Fruit fly (Drosophila melanogaster) Kc167 (cell line): ENCODE data around the gene CG45075.

Source experiments
- Myc ChIP-seq: fragments of >200 bp; optimal IDR thresholded peaks from 2 replicates; lab custom pipeline; 2017; ENCODE audit warnings: missing external identifiers
- Sin3A ChIP-seq: fragments of >200 bp; optimal IDR thresholded peaks from 2 replicates; lab custom pipeline; 2018; ENCODE audit warnings: missing external identifiers
- h ChIP-seq: fragments of >200 bp; optimal IDR thresholded peaks from 3 replicates; lab custom pipeline; 2018; ENCODE audit warnings: missing external identifiers
- insv ChIP-seq: fragments of >200 bp; optimal IDR thresholded peaks from 3 replicates; lab custom pipeline; 2018; ENCODE audit warnings: missing external identifiers
- psq ChIP-seq: fragments of >200 bp; optimal IDR thresholded peaks from 2 replicates; lab custom pipeline; 2017; ENCODE audit warnings: missing external identifiers
- ttk ChIP-seq: sonication (Bioruptor generic); optimal IDR thresholded peaks from 2 replicates; lab custom pipeline; 2017; ENCODE audit warnings: missing external identifiers

Gene CG45075

DNA sequence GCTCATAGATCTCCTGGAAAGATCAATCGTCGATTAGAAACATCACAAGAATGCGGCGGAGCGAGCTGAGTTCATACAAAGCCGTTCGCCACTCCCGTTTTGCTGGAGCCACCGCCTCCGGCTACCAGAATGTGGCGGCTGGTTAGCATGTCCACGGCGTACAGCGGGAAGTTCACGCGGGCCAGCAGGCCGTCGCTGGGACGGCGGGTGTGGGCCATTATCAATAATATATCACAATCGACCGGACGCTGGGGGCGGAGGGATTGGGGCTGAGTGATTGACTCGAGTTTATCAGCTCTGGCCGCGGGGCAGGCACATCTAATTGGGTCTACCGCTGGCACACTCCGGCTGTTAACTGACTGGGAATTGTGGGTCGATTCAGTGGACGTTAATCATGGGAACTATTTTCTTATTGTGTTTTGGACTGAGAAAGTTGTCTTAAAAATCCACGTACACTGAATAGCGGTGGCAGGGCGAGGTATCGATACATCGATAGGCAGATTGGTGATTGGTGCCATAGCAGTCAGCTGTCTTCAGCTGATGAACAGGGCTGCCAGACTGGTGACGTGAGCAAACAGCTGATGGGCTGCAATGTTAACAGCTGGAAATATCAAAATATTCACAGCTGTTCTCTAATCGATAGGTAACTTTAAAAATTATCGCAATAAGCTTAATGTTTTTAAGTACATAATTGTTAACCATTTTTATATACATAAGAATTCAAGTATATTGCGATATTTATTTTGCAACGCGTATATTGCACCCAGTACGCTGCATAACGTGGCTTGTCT, 7.5 kb downstream of the CG45075 start, which contains the start of gene CG9175:
CG9175 (minus strand) TSS at position 488 of the 791 bp plus-strand sequence.
- TF ChIP-seq h (lab: Kevin White, UChicago): no peak
- no peak for TF ChIP-seq Myc (lab: Kevin White, UChicago)
- TF ChIP-seq psq (lab: Kevin White, UChicago): no peak
- TF ChIP-seq insv (lab: Kevin White, UChicago): no peak

DNA sequence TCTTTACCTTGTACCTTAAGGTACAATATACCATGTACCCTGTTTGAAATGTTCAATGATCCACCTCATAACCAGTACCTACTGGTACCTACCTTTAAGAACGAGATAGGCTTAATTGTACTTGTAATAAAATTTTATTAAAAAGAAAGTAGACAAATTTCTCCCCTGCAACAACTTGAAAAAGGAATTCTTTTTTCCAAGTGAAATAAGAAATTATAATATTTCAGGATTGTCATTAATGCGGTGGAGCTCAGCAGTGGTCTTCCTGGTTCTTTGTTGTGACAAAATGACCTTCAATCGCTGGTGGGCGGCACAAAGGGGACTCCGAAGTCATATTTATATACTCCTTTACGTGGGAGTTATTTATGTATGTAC, 8.0 kb downstream of the CG45075 start:
- TF ChIP-seq Myc (lab: Kevin White, UChicago) (no peak), h (lab: Kevin White, UChicago) (no peak), ttk (lab: Kevin White, UChicago) (no peak), Sin3A (lab: Kevin White, UChicago) (no peak), insv (lab: Kevin White, UChicago) (no peak), psq (lab: Kevin White, UChicago) (no peak)

- TF ChIP-seq insv (lab: Kevin White, UChicago) (no peak), Sin3A (lab: Kevin White, UChicago) (no peak), Myc (lab: Kevin White, UChicago) (no peak), psq (lab: Kevin White, UChicago) (no peak), ttk (lab: Kevin White, UChicago) (no peak), h (lab: Kevin White, UChicago) (no peak)
Measured at dm6 chr2L:6100202-6100689, 9.0 kb downstream of the CG45075 start, which contains the start of gene stai. TSS of gene stai (plus strand) at chr2L:6100377.

DNA sequence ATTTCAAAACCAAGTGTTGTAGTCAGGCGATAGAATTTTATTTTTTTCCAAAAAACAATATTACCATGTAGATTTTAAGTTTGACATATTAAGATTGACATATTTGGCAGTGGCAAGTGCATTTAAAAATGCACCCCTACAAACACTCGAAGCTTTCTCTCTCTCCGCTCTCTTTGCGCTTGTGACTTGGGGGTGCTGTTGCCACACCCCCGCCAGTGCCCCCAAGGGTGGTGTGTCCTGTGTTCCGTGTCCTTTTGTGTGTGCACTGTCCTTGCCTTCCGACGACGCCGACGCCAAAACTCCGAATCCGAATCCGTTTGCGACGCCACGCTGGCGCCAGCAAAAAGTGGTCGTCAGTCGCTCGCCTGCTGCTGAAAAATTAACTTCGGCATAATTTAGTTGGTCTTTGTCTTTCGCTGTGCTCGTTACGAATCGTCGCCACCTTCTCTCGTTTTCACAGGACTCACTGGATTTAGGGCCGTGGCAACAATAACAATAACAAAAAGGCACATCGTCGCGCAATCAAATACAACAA, 18.2 kb downstream of the CG45075 start:
- TF ChIP-seq insv (lab: Kevin White, UChicago): no peak
- no peak for TF ChIP-seq ttk (lab: Kevin White, UChicago)
- TF ChIP-seq Myc (lab: Kevin White, UChicago): no peak
- TF ChIP-seq psq (lab: Kevin White, UChicago): no peak
- TF ChIP-seq h (lab: Kevin White, UChicago): no peak
- no peak for TF ChIP-seq Sin3A (lab: Kevin White, UChicago)

DNA sequence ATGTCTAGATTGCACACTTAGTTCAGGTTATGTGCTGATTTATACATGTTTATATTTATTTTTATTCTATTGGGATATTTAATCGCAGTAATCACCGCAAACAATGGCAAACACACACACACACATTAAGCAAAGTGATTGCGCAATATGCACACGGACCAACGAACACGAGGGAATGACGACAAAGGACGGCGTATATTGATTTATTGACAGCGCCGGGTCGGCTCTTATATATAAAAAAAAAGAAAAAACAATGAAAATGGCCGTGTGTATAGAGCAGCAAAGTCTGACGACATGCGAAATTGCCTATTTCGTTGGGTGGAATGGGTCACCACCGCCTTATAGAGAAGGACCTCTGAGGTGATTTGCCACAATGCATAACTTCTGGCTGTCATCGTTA, 19.6 kb downstream of the CG45075 start:
- no peak for TF ChIP-seq h (lab: Kevin White, UChicago)
- TF ChIP-seq psq (lab: Kevin White, UChicago): no peak
- TF ChIP-seq Myc (lab: Kevin White, UChicago): no peak
- TF ChIP-seq ttk (lab: Kevin White, UChicago): no peak
- TF ChIP-seq insv (lab: Kevin White, UChicago): no peak
- TF ChIP-seq Sin3A (lab: Kevin White, UChicago): no peak

DNA sequence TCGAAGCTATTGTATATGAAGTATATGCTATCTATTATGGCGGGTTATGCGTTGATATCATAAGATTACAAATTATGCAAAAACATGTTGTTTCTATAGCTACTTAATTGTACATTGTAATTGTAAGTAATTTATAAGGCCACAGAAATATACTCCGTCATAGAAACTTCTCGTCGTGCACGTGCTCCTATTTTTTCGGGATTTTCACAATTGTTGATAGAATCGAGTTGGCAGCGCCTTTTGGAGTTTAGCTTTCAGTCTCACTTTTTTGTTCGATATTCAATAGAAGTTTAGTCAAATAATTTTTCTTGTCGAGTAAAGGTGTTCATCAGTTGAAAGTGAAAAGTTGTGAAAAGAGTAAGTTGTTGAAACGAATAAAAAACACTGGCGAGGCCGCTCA, 27.0 kb downstream of the CG45075 start, which contains the start of gene CG31642:
CG31642 (plus strand) TSS at position 301 of the 400 bp plus-strand sequence.
- TF ChIP-seq insv (lab: Kevin White, UChicago): no peak
- TF ChIP-seq psq (lab: Kevin White, UChicago): no peak
- no peak for TF ChIP-seq Myc (lab: Kevin White, UChicago)
- no peak for TF ChIP-seq h (lab: Kevin White, UChicago)

dm6 chr2L:6124815-6125214, 33.6 kb downstream of the CG45075 start, which contains the start of gene Arpc4:
TSS of gene Arpc4 (plus strand) at chr2L:6125132.
- TF ChIP-seq ttk (lab: Kevin White, UChicago) (no peak), Myc (lab: Kevin White, UChicago) (no peak), Sin3A (lab: Kevin White, UChicago) (no peak), h (lab: Kevin White, UChicago) (no peak)

dm6 chr2L:6127478-6127877, 36.3 kb downstream of the CG45075 start, which contains the start of gene WDR79:
TSS of gene WDR79 (minus strand) at chr2L:6127775.
- TF ChIP-seq Sin3A (lab: Kevin White, UChicago): no peak
- no peak for TF ChIP-seq Myc (lab: Kevin White, UChicago)
- TF ChIP-seq insv (lab: Kevin White, UChicago): no peak
- TF ChIP-seq ttk (lab: Kevin White, UChicago): no peak
- no peak for TF ChIP-seq h (lab: Kevin White, UChicago)
- no peak for TF ChIP-seq psq (lab: Kevin White, UChicago)

dm6 chr2L:6130522-6131073, 39.4 kb downstream of the CG45075 start, which contains the start of the genes B9d2, tctn and CG9222:
TSS of gene B9d2 (minus strand) at chr2L:6130651.
TSS of gene tctn (minus strand) at chr2L:6130651.
TSS of gene CG9222 (plus strand) at chr2L:6131023.
- no peak for TF ChIP-seq ttk (lab: Kevin White, UChicago)
- TF ChIP-seq Myc (lab: Kevin White, UChicago): no peak
- no peak for TF ChIP-seq insv (lab: Kevin White, UChicago)
- TF ChIP-seq psq (lab: Kevin White, UChicago): no peak
- no peak for TF ChIP-seq Sin3A (lab: Kevin White, UChicago)
- TF ChIP-seq h (lab: Kevin White, UChicago): no peak

- no peak for TF ChIP-seq Myc (lab: Kevin White, UChicago)
- no peak for TF ChIP-seq ttk (lab: Kevin White, UChicago)
- no peak for TF ChIP-seq psq (lab: Kevin White, UChicago)
- TF ChIP-seq h (lab: Kevin White, UChicago): no peak
- TF ChIP-seq insv (lab: Kevin White, UChicago): no peak
- TF ChIP-seq Sin3A (lab: Kevin White, UChicago): no peak
Measured at dm6 chr2L:6139082-6139481, 47.9 kb downstream of the CG45075 start, which contains the start of gene CG13991. TSS of gene CG13991 (plus strand) at chr2L:6139382.
